Worm (Caenorhabditis elegans) whole organism, L2 larva: ENCODE results near the gene mdt-22.
A peak's percentile ranks its signal among the peaks of the same experiment; 100 is the strongest.

ENCODE experiments used
- C34F6.9 ChIP-seq: fragments of 150-350 bp; optimal IDR thresholded peaks from 2 replicates; lab custom pipeline; 2014; ENCODE audit warnings: missing biosample characterization, missing genetic modification characterization
- F13H6.1 ChIP-seq: sonication (generic microtip); optimal IDR thresholded peaks from 2 replicates; lab custom pipeline; 2016; ENCODE audit warnings: missing genetic modification characterization, missing compliant biosample characterization
- R02D3.7 ChIP-seq: fragments of 150-350 bp; optimal IDR thresholded peaks from 2 replicates; lab custom pipeline; 2014; ENCODE audit warnings: missing biosample characterization, missing genetic modification characterization
- Y55F3AM.14 ChIP-seq: fragments of 200-800 bp; sonication (Bioruptor generic); optimal IDR thresholded peaks from 2 replicates; lab custom pipeline; 2018; ENCODE audit warnings: mild to moderate bottlenecking, missing genetic modification characterization, missing compliant biosample characterization
- ZK546.5 ChIP-seq: sonication (generic microtip); optimal IDR thresholded peaks from 2 replicates; lab custom pipeline; 2017; ENCODE audit warnings: missing biosample characterization, missing genetic modification characterization
- ama-1 ChIP-seq: fragments of 150-350 bp; optimal IDR thresholded peaks from 2 replicates; lab custom pipeline; 2018; ENCODE audit warnings: inconsistent platforms
- blmp-1 ChIP-seq: sonication (generic microtip); optimal IDR thresholded peaks from 2 replicates; lab custom pipeline; 2017; ENCODE audit warnings: missing genetic modification characterization, mild to moderate bottlenecking, missing compliant biosample characterization, antibody characterized with exemption, moderate library complexity; ENCODE audit not compliant: insufficient read depth
- crh-2 ChIP-seq: sonication (generic microtip); optimal IDR thresholded peaks from 2 replicates; lab custom pipeline; 2017; ENCODE audit warnings: missing biosample characterization, missing genetic modification characterization
- dmd-4 ChIP-seq: sonication (generic microtip); optimal IDR thresholded peaks from 2 replicates; lab custom pipeline; 2017; ENCODE audit warnings: missing biosample characterization, missing genetic modification characterization
- egl-27 ChIP-seq: sonication (generic microtip); optimal IDR thresholded peaks from 3 replicates; lab custom pipeline; 2017; ENCODE audit warnings: missing biosample characterization, missing genetic modification reagents, missing genetic modification characterization
- elt-1 ChIP-seq: fragments of 150-350 bp; optimal IDR thresholded peaks from 2 replicates; lab custom pipeline; 2014; ENCODE audit warnings: missing biosample characterization, missing genetic modification characterization
- fos-1 ChIP-seq: fragments of 150-350 bp; optimal IDR thresholded peaks from 2 replicates; lab custom pipeline; 2014; ENCODE audit warnings: missing biosample characterization, missing genetic modification characterization
- gmeb-1 ChIP-seq: fragments of 150-350 bp; optimal IDR thresholded peaks from 2 replicates; lab custom pipeline; 2014; ENCODE audit warnings: missing biosample characterization, missing genetic modification characterization
- lin-11 ChIP-seq: fragments of 150-350 bp; sonication (generic microtip); optimal IDR thresholded peaks from 2 replicates; lab custom pipeline; 2014; ENCODE audit warnings: missing biosample characterization, missing genetic modification characterization, inconsistent platforms, mixed read lengths
- lin-13 ChIP-seq: fragments of 150-350 bp; optimal IDR thresholded peaks from 2 replicates; lab custom pipeline; 2014; ENCODE audit warnings: missing biosample characterization, missing genetic modification reagents, missing genetic modification characterization
- lin-39 ChIP-seq: fragments of 150-350 bp; optimal IDR thresholded peaks from 2 replicates; lab custom pipeline; 2014; ENCODE audit warnings: missing biosample characterization, missing genetic modification reagents, missing genetic modification characterization
- lsy-2 ChIP-seq, 2 experiments: fragments of 150-350 bp in 1 of 2; sonication (generic microtip) in 1 of 2; optimal IDR thresholded peaks; 2 replicates each; lab custom pipeline; 2014 to 2017; ENCODE audit warnings: missing biosample characterization in 2 of 2, missing genetic modification characterization in 2 of 2
- mab-5 ChIP-seq: fragments of 150-350 bp; optimal IDR thresholded peaks from 2 replicates; lab custom pipeline; 2014; ENCODE audit warnings: missing biosample characterization, missing genetic modification characterization
- mbf-1 ChIP-seq: sonication (generic microtip); optimal IDR thresholded peaks from 2 replicates; lab custom pipeline; 2017; ENCODE audit warnings: missing biosample characterization, missing genetic modification characterization
- mdl-1 ChIP-seq, 2 experiments: fragments of 150-350 bp in 1 of 2; sonication (generic microtip) in 1 of 2; optimal IDR thresholded peaks; 2 replicates each; lab custom pipeline; 2017; ENCODE audit warnings: missing biosample characterization in 2 of 2, missing genetic modification characterization in 2 of 2
- nhr-10 ChIP-seq: sonication (generic microtip); optimal IDR thresholded peaks from 2 replicates; lab custom pipeline; 2017; ENCODE audit warnings: missing biosample characterization, missing genetic modification characterization
- nhr-12 ChIP-seq: fragments of 150-350 bp; optimal IDR thresholded peaks from 2 replicates; lab custom pipeline; 2014; ENCODE audit warnings: missing biosample characterization, missing genetic modification characterization
- nhr-129 ChIP-seq: fragments of 150-350 bp; optimal IDR thresholded peaks from 2 replicates; lab custom pipeline; 2014; ENCODE audit warnings: missing biosample characterization, missing genetic modification characterization
- nhr-21 ChIP-seq: fragments of 150-350 bp; optimal IDR thresholded peaks from 2 replicates; lab custom pipeline; 2014; ENCODE audit warnings: missing biosample characterization, missing genetic modification characterization
- nhr-23 ChIP-seq: fragments of 150-350 bp; optimal IDR thresholded peaks from 2 replicates; lab custom pipeline; 2014; ENCODE audit warnings: missing biosample characterization, missing genetic modification reagents, missing genetic modification characterization
- nhr-25 ChIP-seq: fragments of 150-350 bp; sonication (generic microtip); optimal IDR thresholded peaks from 3 replicates; lab custom pipeline; 2014; ENCODE audit warnings: missing biosample characterization, missing genetic modification characterization
- nhr-6 ChIP-seq: fragments of 150-350 bp; optimal IDR thresholded peaks from 2 replicates; lab custom pipeline; 2014; ENCODE audit warnings: missing biosample characterization, missing genetic modification characterization
- nhr-77 ChIP-seq: fragments of 150-350 bp; optimal IDR thresholded peaks from 2 replicates; lab custom pipeline; 2014; ENCODE audit warnings: missing biosample characterization, missing genetic modification characterization
- sem-4 ChIP-seq: fragments of 150-350 bp; optimal IDR thresholded peaks from 2 replicates; lab custom pipeline; 2014; ENCODE audit warnings: missing biosample characterization, missing genetic modification reagents, missing genetic modification characterization
- skn-1 ChIP-seq: sonication (generic microtip); optimal IDR thresholded peaks from 2 replicates; lab custom pipeline; 2017; ENCODE audit warnings: missing biosample characterization, missing genetic modification characterization
- sma-3 ChIP-seq: sonication (generic microtip); optimal IDR thresholded peaks from 2 replicates; lab custom pipeline; 2016; ENCODE audit warnings: missing genetic modification reagents, missing genetic modification characterization, missing compliant biosample characterization
- sma-9 ChIP-seq, 2 experiments: fragments of 150-350 bp in 1 of 2; sonication (generic microtip) in 1 of 2; optimal IDR thresholded peaks; 2 replicates each; lab custom pipeline; 2014 to 2016; ENCODE audit warnings: missing genetic modification characterization in 2 of 2, mild to moderate bottlenecking in 1 of 2, missing biosample characterization in 1 of 2, missing compliant biosample characterization in 1 of 2, missing genetic modification reagents in 1 of 2, moderate library complexity in 1 of 2
- snpc-4 ChIP-seq: fragments of 150-350 bp; optimal IDR thresholded peaks from 2 replicates; lab custom pipeline; 2014; ENCODE audit warnings: missing biosample characterization, missing genetic modification characterization
- unc-39 ChIP-seq: fragments of 150-350 bp; optimal IDR thresholded peaks from 2 replicates; lab custom pipeline; 2014; ENCODE audit warnings: missing biosample characterization, missing genetic modification characterization
- unc-55 ChIP-seq: fragments of 150-350 bp; sonication (generic microtip); optimal IDR thresholded peaks from 3 replicates; lab custom pipeline; 2014; ENCODE audit warnings: missing biosample characterization, missing genetic modification reagents, missing genetic modification characterization
- unc-62 ChIP-seq: fragments of 150-350 bp; optimal IDR thresholded peaks from 2 replicates; lab custom pipeline; 2014; ENCODE audit warnings: missing biosample characterization, missing genetic modification reagents, missing genetic modification characterization
- zag-1 ChIP-seq: fragments of 150-350 bp; optimal IDR thresholded peaks from 2 replicates; lab custom pipeline; 2014; ENCODE audit warnings: missing biosample characterization, missing genetic modification characterization
- ztf-1 ChIP-seq: fragments of 200-800 bp; sonication (Bioruptor generic); conservative IDR thresholded peaks from 2 replicates; pipeline ENCODE4 v1.3.6; 2022; ENCODE audit warnings: missing genetic modification characterization, missing compliant biosample characterization
- ztf-11 ChIP-seq: sonication (generic microtip); optimal IDR thresholded peaks from 2 replicates; lab custom pipeline; 2017; ENCODE audit warnings: missing biosample characterization, missing genetic modification characterization
- ztf-4 ChIP-seq: fragments of 150-350 bp; optimal IDR thresholded peaks from 2 replicates; lab custom pipeline; 2014; ENCODE audit warnings: missing biosample characterization, missing genetic modification characterization

The mdt-22 gene

ce11 chrII:10302646-10303045 lies 1.6 kb downstream of the mdt-22 start, which contains the start of gene clpp-1:
clpp-1 (minus strand) TSS chrII:10302842.
- TF ChIP-seq ama-1 (peak; percentile 58), mbf-1 (no peak), Y55F3AM.14 (GFP tag; lab: Kevin White, UChicago) (no peak), nhr-129 (tag; lab: Kevin White, UChicago) (peak; percentile 36), gmeb-1 (tag; lab: Kevin White, UChicago) (peak; percentile 43), skn-1 (tag; lab: Kevin White, UChicago) (no peak), lsy-2 (tag; optimal IDR thresholded peaks at IDR 0.05; lab: Kevin White, UChicago) (peak in 1 of 2 experiments; percentile 29), crh-2 (tag; lab: Kevin White, UChicago) (peak; percentile 5), nhr-23 (tag; lab: Kevin White, UChicago) (no peak), lin-11 (tag; lab: Kevin White, UChicago) (no peak), sma-9 (GFP tag; optimal IDR thresholded peaks at IDR 0.05; lab: Kevin White, UChicago) (peak; percentile 23), sma-9 (tag; optimal IDR thresholded peaks at IDR 0.05; lab: Kevin White, UChicago) (no peak), dmd-4 (tag; lab: Kevin White, UChicago) (no peak)

- no peak for TF ChIP-seq nhr-77 (tag; lab: Kevin White, UChicago)
- peak; percentile 77 for TF ChIP-seq F13H6.1 (tag; lab: Kevin White, UChicago)
- peak; percentile 63 for TF ChIP-seq ztf-4 (tag; lab: Kevin White, UChicago)
- TF ChIP-seq unc-55 (GFP tag; lab: Kevin White, UChicago) = peak; percentile 86
- TF ChIP-seq sem-4 (tag; lab: Kevin White, UChicago) = no peak
- TF ChIP-seq zag-1 (tag; lab: Kevin White, UChicago) = no peak
- TF ChIP-seq nhr-129 (tag; lab: Kevin White, UChicago) = peak; percentile 40
- no peak for TF ChIP-seq nhr-6
- TF ChIP-seq crh-2 (tag; lab: Kevin White, UChicago) = peak; percentile 69
- TF ChIP-seq R02D3.7 (tag; lab: Kevin White, UChicago) = no peak
- TF ChIP-seq lin-39 (tag; lab: Kevin White, UChicago) = no peak
- TF ChIP-seq ztf-1 (GFP tag; lab: Robert Waterston, UW) = no peak
- TF ChIP-seq unc-62 (GFP tag; lab: Kevin White, UChicago) = no peak
- TF ChIP-seq snpc-4 = peak; percentile 39
- TF ChIP-seq skn-1 (tag; lab: Kevin White, UChicago) = peak; percentile 51
- TF ChIP-seq ZK546.5 (tag; lab: Kevin White, UChicago) = no peak
- TF ChIP-seq dmd-4 (tag; lab: Kevin White, UChicago) = no peak
- no peak for TF ChIP-seq ztf-11 (tag; lab: Kevin White, UChicago)
- no peak for TF ChIP-seq nhr-10 (tag; lab: Kevin White, UChicago)
- peak; percentile 71 for TF ChIP-seq C34F6.9 (tag; lab: Kevin White, UChicago)
- no peak for TF ChIP-seq nhr-12 (tag; lab: Kevin White, UChicago)
- peak; percentile 38 for TF ChIP-seq fos-1 (tag; lab: Kevin White, UChicago)
- no peak for TF ChIP-seq egl-27 (tag; lab: Kevin White, UChicago)
- TF ChIP-seq gmeb-1 (tag; lab: Kevin White, UChicago) = peak; percentile 81
- TF ChIP-seq sma-9 (GFP tag; optimal IDR thresholded peaks at IDR 0.05; lab: Kevin White, UChicago) = peak; percentile 80
- TF ChIP-seq sma-9 (tag; optimal IDR thresholded peaks at IDR 0.05; lab: Kevin White, UChicago) = no peak
- peak; percentile 83 for TF ChIP-seq lin-11 (tag; lab: Kevin White, UChicago)
- TF ChIP-seq nhr-25 = no peak
- TF ChIP-seq nhr-23 (tag; lab: Kevin White, UChicago) = no peak
- TF ChIP-seq ama-1 = peak; percentile 44
- TF ChIP-seq mdl-1 (tag; optimal IDR thresholded peaks at IDR 0.05; lab: Kevin White, UChicago) = no peak
- TF ChIP-seq blmp-1 (tag; lab: Kevin White, UChicago) = peak; percentile 38
- peak; percentile 9 for TF ChIP-seq mab-5 (tag; lab: Kevin White, UChicago)
- TF ChIP-seq nhr-21 (tag; lab: Kevin White, UChicago) = peak; percentile 36
- peak; percentile 13 to 76 for TF ChIP-seq lsy-2 (tag; optimal IDR thresholded peaks at IDR 0.05; lab: Kevin White, UChicago)
- TF ChIP-seq lin-13 (GFP tag; lab: Kevin White, UChicago) = peak; percentile 79
- no peak for TF ChIP-seq elt-1 (tag; lab: Kevin White, UChicago)
- TF ChIP-seq sma-3 = peak; percentile 76
- TF ChIP-seq unc-39 = no peak
Observed at ce11 chrII:10303663-10304115, 2.7 kb downstream of the mdt-22 start, which contains the start of gene vha-9. vha-9 (minus strand) TSS chrII:10303713.
